Fruit fly (Drosophila melanogaster) whole organism, embryonic: ENCODE results near the gene CG17032.

Experiments
- B-H1 ChIP-seq: fragments of 200-800 bp; sonication (Bioruptor generic); IDR thresholded peaks from 3 replicates; pipeline ENCODE4 v1.3.6; 2022; ENCODE audit warnings: missing biosample characterization, missing genetic modification characterization
- Bteb2 ChIP-seq: fragments of 200-800 bp; sonication (Bioruptor generic); optimal IDR thresholded peaks from 2 replicates; lab custom pipeline; 2016; ENCODE audit warnings: missing biosample characterization, missing genetic modification characterization
- CG10959 ChIP-seq: fragments of 200-800 bp; sonication (Bioruptor generic); IDR thresholded peaks from 2 replicates; pipeline ENCODE4 v1.3.6; 2022; ENCODE audit warnings: missing biosample characterization, missing genetic modification characterization
- CG12236 ChIP-seq: fragments of 200-800 bp; sonication (Bioruptor generic); optimal IDR thresholded peaks from 2 replicates; lab custom pipeline; 2016; ENCODE audit warnings: missing biosample characterization, missing genetic modification characterization
- CG1233 ChIP-seq: fragments of 200-800 bp; sonication (Bioruptor generic); optimal IDR thresholded peaks from 4 replicates; lab custom pipeline; 2018; ENCODE audit warnings: missing biosample characterization, mild to moderate bottlenecking, missing genetic modification characterization
- CG12659 ChIP-seq: fragments of 200-800 bp; sonication (Bioruptor generic); optimal IDR thresholded peaks from 3 replicates; lab custom pipeline; 2017; ENCODE audit warnings: mild to moderate bottlenecking, missing biosample characterization, missing genetic modification reagents, missing genetic modification characterization
- CG15514 ChIP-seq: fragments of 200-800 bp; sonication (Bioruptor generic); optimal IDR thresholded peaks from 3 replicates; lab custom pipeline; 2017; ENCODE audit warnings: missing biosample characterization, missing genetic modification characterization, mild to moderate bottlenecking, moderate library complexity, missing genetic modification reagents
- CG17186 ChIP-seq: fragments of 200-800 bp; sonication (Bioruptor generic); optimal IDR thresholded peaks from 3 replicates; lab custom pipeline; 2017; ENCODE audit warnings: missing biosample characterization, missing genetic modification reagents, missing genetic modification characterization
- CG17385 ChIP-seq: fragments of 200-800 bp; sonication (Bioruptor generic); optimal IDR thresholded peaks from 3 replicates; lab custom pipeline; 2018; ENCODE audit warnings: missing biosample characterization, mild to moderate bottlenecking, missing genetic modification characterization
- CG17829 ChIP-seq: fragments of 200-800 bp; optimal IDR thresholded peaks from 2 replicates; lab custom pipeline; 2019; ENCODE audit warnings: missing biosample characterization, mild to moderate bottlenecking, missing genetic modification characterization, moderate library complexity
- CG18764 ChIP-seq: fragments of 200-800 bp; sonication (Bioruptor generic); optimal IDR thresholded peaks from 3 replicates; lab custom pipeline; 2016; ENCODE audit warnings: missing biosample characterization, missing genetic modification characterization
- CG2116 ChIP-seq: fragments of 200-800 bp; sonication (Bioruptor generic); optimal IDR thresholded peaks from 3 replicates; lab custom pipeline; 2018; ENCODE audit warnings: missing biosample characterization, mild to moderate bottlenecking, missing genetic modification characterization
- CG2678 ChIP-seq: fragments of 200-800 bp; sonication (Bioruptor generic); optimal IDR thresholded peaks from 3 replicates; lab custom pipeline; 2019; ENCODE audit warnings: missing biosample characterization, mild to moderate bottlenecking, missing genetic modification characterization, moderate library complexity
- CG31224 ChIP-seq: fragments of 200-800 bp; sonication (Bioruptor generic); IDR thresholded peaks from 2 replicates; pipeline ENCODE4 v1.3.6; 2022; ENCODE audit warnings: missing biosample characterization, missing genetic modification characterization
- CG33213 ChIP-seq: fragments of 200-800 bp; sonication (Bioruptor generic); optimal IDR thresholded peaks from 3 replicates; lab custom pipeline; 2016; ENCODE audit warnings: missing biosample characterization, missing genetic modification characterization
- CG3407 ChIP-seq: fragments of 200-800 bp; sonication (Bioruptor generic); optimal IDR thresholded peaks from 2 replicates; lab custom pipeline; 2018; ENCODE audit warnings: missing biosample characterization, mild to moderate bottlenecking, missing genetic modification characterization
- CG34224 ChIP-seq: fragments of 200-800 bp; sonication (Bioruptor generic); IDR thresholded peaks from 3 replicates; pipeline ENCODE4 v1.3.6; 2022; ENCODE audit warnings: missing biosample characterization, missing genetic modification characterization; ENCODE audit not compliant: partially characterized antibody
- CG34376 ChIP-seq: fragments of 200-800 bp; sonication (Bioruptor generic); optimal IDR thresholded peaks from 2 replicates; lab custom pipeline; 2018; ENCODE audit warnings: missing biosample characterization, mild to moderate bottlenecking, missing genetic modification characterization
- CG4617 ChIP-seq: fragments of 200-800 bp; sonication (Bioruptor generic); optimal IDR thresholded peaks from 3 replicates; lab custom pipeline; 2016; ENCODE audit warnings: missing biosample characterization, missing genetic modification characterization, borderline replicate concordance
- CG4854 ChIP-seq: fragments of 200-800 bp; sonication (Bioruptor generic); optimal IDR thresholded peaks from 2 replicates; lab custom pipeline; 2016; ENCODE audit warnings: missing biosample characterization, missing genetic modification characterization, inconsistent platforms
- CG6272 ChIP-seq: fragments of 200-800 bp; sonication (Bioruptor generic); IDR thresholded peaks from 2 replicates; pipeline ENCODE4 v1.3.6; 2022; ENCODE audit warnings: missing biosample characterization, missing genetic modification characterization
- CG8765 ChIP-seq: fragments of 200-800 bp; sonication (Bioruptor generic); IDR thresholded peaks from 2 replicates; pipeline ENCODE4 v1.3.6; 2022; ENCODE audit warnings: missing biosample characterization, missing genetic modification characterization
- CG9609 ChIP-seq: fragments of 200-800 bp; sonication (Bioruptor generic); optimal IDR thresholded peaks from 3 replicates; lab custom pipeline; 2016; ENCODE audit warnings: missing biosample characterization, missing genetic modification characterization
- CG9727 ChIP-seq: fragments of 200-800 bp; sonication (Bioruptor generic); optimal IDR thresholded peaks from 3 replicates; lab custom pipeline; 2017; ENCODE audit warnings: missing biosample characterization, mild to moderate bottlenecking, missing genetic modification characterization
- Doc3 ChIP-seq: fragments of 200-800 bp; sonication (Bioruptor generic); IDR thresholded peaks from 3 replicates; pipeline ENCODE4 v1.3.6; 2022; ENCODE audit warnings: missing biosample characterization, missing genetic modification characterization; ENCODE audit not compliant: partially characterized antibody
- E2f2 ChIP-seq: fragments of 200-800 bp; sonication (Bioruptor generic); IDR thresholded peaks from 2 replicates; pipeline ENCODE4 v1.3.6; 2022; ENCODE audit warnings: missing biosample characterization, missing genetic modification characterization
- Ets97D ChIP-seq: fragments of 200-800 bp; sonication (Bioruptor generic); optimal IDR thresholded peaks from 3 replicates; lab custom pipeline; 2016; ENCODE audit warnings: missing biosample characterization, missing genetic modification characterization
- Hmr ChIP-seq: fragments of 200-800 bp; sonication (Bioruptor generic); optimal IDR thresholded peaks from 3 replicates; lab custom pipeline; 2017; ENCODE audit warnings: mild to moderate bottlenecking, missing biosample characterization, missing genetic modification reagents, missing genetic modification characterization
- Hsf ChIP-seq: fragments of 200-800 bp; sonication (Bioruptor generic); optimal IDR thresholded peaks from 3 replicates; lab custom pipeline; 2016; ENCODE audit warnings: missing biosample characterization, missing genetic modification characterization
- Lpt ChIP-seq: fragments of >200 bp; optimal IDR thresholded peaks from 2 replicates; lab custom pipeline; 2018; ENCODE audit warnings: missing biosample characterization, missing genetic modification characterization
- Meics ChIP-seq: fragments of 200-800 bp; sonication (Bioruptor generic); optimal IDR thresholded peaks from 2 replicates; lab custom pipeline; 2017; ENCODE audit warnings: missing biosample characterization, mild to moderate bottlenecking, missing genetic modification characterization
- Usf ChIP-seq: fragments of 200-800 bp; sonication (Bioruptor generic); optimal IDR thresholded peaks from 2 replicates; lab custom pipeline; 2017; ENCODE audit warnings: missing genotype, missing biosample characterization, missing genetic modification characterization
- Xrp1 ChIP-seq: fragments of 200-800 bp; sonication (Bioruptor generic); IDR thresholded peaks from 2 replicates; pipeline ENCODE4 v1.3.6; 2022; ENCODE audit warnings: missing biosample characterization, missing genetic modification characterization
- az2 ChIP-seq: fragments of 200-800 bp; sonication (Bioruptor generic); optimal IDR thresholded peaks from 3 replicates; lab custom pipeline; 2016; ENCODE audit warnings: missing biosample characterization, missing genetic modification characterization
- dimm ChIP-seq: fragments of 200-800 bp; sonication (Bioruptor generic); IDR thresholded peaks from 2 replicates; pipeline ENCODE4 v1.3.6; 2022; ENCODE audit warnings: missing biosample characterization, missing genetic modification characterization
- en ChIP-seq: fragments of 200-800 bp; sonication (Bioruptor generic); optimal IDR thresholded peaks from 2 replicates; lab custom pipeline; 2016; ENCODE audit warnings: missing biosample characterization, missing genetic modification characterization
- fd102C ChIP-seq: fragments of 200-800 bp; sonication (Bioruptor generic); optimal IDR thresholded peaks from 2 replicates; lab custom pipeline; 2018; ENCODE audit warnings: missing biosample characterization, mild to moderate bottlenecking, missing genetic modification characterization, moderate library complexity
- grn ChIP-seq: fragments of 200-800 bp; sonication (Bioruptor generic); optimal IDR thresholded peaks from 3 replicates; lab custom pipeline; 2017; ENCODE audit warnings: missing biosample characterization, missing genetic modification characterization
- gsb ChIP-seq: fragments of 200-800 bp; sonication (Bioruptor generic); IDR thresholded peaks from 2 replicates; pipeline ENCODE4 v1.3.6; 2022; ENCODE audit warnings: missing biosample characterization, missing genetic modification characterization
- insv ChIP-seq, 2 experiments: fragments of 200-800 bp; sonication (Bioruptor generic); optimal IDR thresholded peaks; 3 replicates each; lab custom pipeline; 2016 to 2018; ENCODE audit warnings: missing biosample characterization in 2 of 2, missing genetic modification characterization in 2 of 2
- lab ChIP-seq: fragments of 200-800 bp; sonication (Bioruptor generic); optimal IDR thresholded peaks from 3 replicates; lab custom pipeline; 2017; ENCODE audit warnings: missing biosample characterization, missing genetic modification characterization, mild to moderate bottlenecking, moderate library complexity, missing genetic modification reagents
- lola ChIP-seq, 3 experiments: fragments of >200 bp in 2 of 3; fragments of 200-800 bp in 1 of 3; sonication (Bioruptor generic) in 1 of 3; optimal IDR thresholded peaks; 2 replicates each; lab custom pipeline; 2017 to 2019; ENCODE audit warnings: missing biosample characterization in 3 of 3, missing genetic modification characterization in 3 of 3, mild to moderate bottlenecking in 1 of 3, moderate library complexity in 1 of 3
- peb ChIP-seq: fragments of 200-800 bp; sonication (Bioruptor generic); IDR thresholded peaks from 2 replicates; pipeline ENCODE4 v1.3.6; 2022; ENCODE audit warnings: missing biosample characterization, missing genetic modification characterization
- sens-2 ChIP-seq: fragments of 200-800 bp; sonication (Bioruptor generic); IDR thresholded peaks from 2 replicates; pipeline ENCODE4 v1.3.6; 2022; ENCODE audit warnings: missing biosample characterization, missing genetic modification characterization
- sima ChIP-seq: fragments of 200-800 bp; sonication (Bioruptor generic); optimal IDR thresholded peaks from 2 replicates; lab custom pipeline; 2016; ENCODE audit warnings: missing biosample characterization, missing genetic modification characterization
- sisA ChIP-seq: fragments of 200-800 bp; sonication (Bioruptor generic); IDR thresholded peaks from 2 replicates; pipeline ENCODE4 v1.3.6; 2022; ENCODE audit warnings: missing biosample characterization, missing genetic modification characterization
- sug ChIP-seq: fragments of 200-800 bp; optimal IDR thresholded peaks from 2 replicates; lab custom pipeline; 2019; ENCODE audit warnings: missing biosample characterization, mild to moderate bottlenecking, missing genetic modification characterization, moderate library complexity
- tio ChIP-seq: fragments of 200-800 bp; sonication (Bioruptor generic); optimal IDR thresholded peaks from 2 replicates; lab custom pipeline; 2017; ENCODE audit warnings: missing biosample characterization, missing genetic modification characterization, inconsistent platforms
- vfl ChIP-seq: fragments of 200-800 bp; sonication (Bioruptor generic); optimal IDR thresholded peaks from 2 replicates; lab custom pipeline; 2016; ENCODE audit warnings: missing biosample characterization, missing genetic modification characterization
- zf30C ChIP-seq: fragments of 200-800 bp; sonication (Bioruptor generic); optimal IDR thresholded peaks from 3 replicates; lab custom pipeline; 2018; ENCODE audit warnings: missing biosample characterization, mild to moderate bottlenecking, missing genetic modification characterization
- zfh1 ChIP-seq: fragments of 200-800 bp; sonication (Bioruptor generic); IDR thresholded peaks from 3 replicates; pipeline ENCODE4 v1.3.6; 2022; ENCODE audit warnings: missing biosample characterization, missing genetic modification characterization

The CG17032 gene

DNA sequence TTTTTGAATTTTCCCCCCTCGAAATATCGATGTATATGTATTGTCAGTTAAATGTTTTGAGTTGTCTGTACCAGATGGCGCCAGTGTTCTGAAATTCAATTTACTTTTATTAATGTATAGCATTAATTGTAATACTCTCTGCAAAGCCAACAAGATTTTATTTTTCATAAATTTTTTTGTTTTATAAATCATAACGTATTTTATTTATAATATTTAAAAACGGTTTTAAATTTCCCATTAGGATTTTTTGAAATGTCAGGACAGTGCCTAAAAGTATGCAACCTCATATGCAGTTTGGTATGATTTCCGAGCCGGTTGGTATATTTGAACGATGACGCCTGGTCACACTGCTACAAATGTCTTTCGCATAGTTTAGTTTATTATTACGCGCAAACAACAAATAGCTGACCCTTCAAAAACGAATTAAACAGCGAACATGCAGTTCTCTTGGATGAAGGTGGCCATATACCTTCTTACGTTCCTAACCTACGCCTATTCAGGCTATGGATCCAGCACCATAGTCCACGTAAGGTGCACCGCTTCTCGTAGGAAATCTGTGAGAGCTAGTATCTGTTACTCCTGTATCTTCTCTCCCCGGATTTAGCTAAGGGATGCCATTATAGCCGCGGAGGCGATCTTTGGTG, 3.7 kb upstream of the CG17032 start, which contains the start of the genes Pka-C3 and GXIVsPLA2 (continued):
- no peak for TF ChIP-seq sima (GFP tag; lab: Kevin White, UChicago)
- TF ChIP-seq Doc3: no peak
- no peak for TF ChIP-seq CG31224
- TF ChIP-seq CG3407: no peak
- no peak for TF ChIP-seq CG17186 (GFP tag; lab: Kevin White, UChicago)
- TF ChIP-seq Bteb2 (GFP tag; lab: Kevin White, UChicago): no peak
- no peak for TF ChIP-seq fd102C
- TF ChIP-seq Meics: peak; percentile 5
- TF ChIP-seq lola (GFP tag; optimal IDR thresholded peaks at IDR 0.05; lab: Kevin White, UChicago): no peak
- TF ChIP-seq CG4617 (GFP tag; lab: Kevin White, UChicago): peak; percentile 33
- TF ChIP-seq peb (GFP tag; lab: Robert Waterston, UW): no peak
- TF ChIP-seq sens-2 (GFP tag; lab: Robert Waterston, UW): no peak
- TF ChIP-seq Hsf (GFP tag; lab: Kevin White, UChicago): no peak
- peak; percentile 1 for TF ChIP-seq CG18764 (GFP tag; lab: Kevin White, UChicago)
- TF ChIP-seq zf30C (GFP tag; lab: Kevin White, UChicago): no peak
- peak; percentile 30 for TF ChIP-seq CG2678 (tag; lab: Kevin White, UChicago)
- TF ChIP-seq gsb (GFP tag; lab: Robert Waterston, UW): no peak
- TF ChIP-seq CG8765: no peak
- no peak for TF ChIP-seq CG6272 (GFP tag; lab: Robert Waterston, UW)
- TF ChIP-seq grn: no peak
- TF ChIP-seq Ets97D (GFP tag; lab: Kevin White, UChicago): peak; percentile 25
- no peak for TF ChIP-seq zfh1 (GFP tag; lab: Robert Waterston, UW)
- peak; percentile 55 for TF ChIP-seq CG2116 (GFP tag; lab: Kevin White, UChicago)
- no peak for TF ChIP-seq Usf (GFP tag; lab: Kevin White, UChicago)
- no peak for TF ChIP-seq CG10959
- no peak for TF ChIP-seq insv (GFP tag; optimal IDR thresholded peaks at IDR 0.05; lab: Kevin White, UChicago)
- peak; percentile 27 for TF ChIP-seq sug (tag; lab: Kevin White, UChicago)
- TF ChIP-seq CG9609: no peak
- TF ChIP-seq tio: no peak
- no peak for TF ChIP-seq Lpt (GFP tag; lab: Kevin White, UChicago)
- TF ChIP-seq CG17829: peak; percentile 45
- no peak for TF ChIP-seq CG9727
- TF ChIP-seq en (GFP tag; lab: Kevin White, UChicago): no peak
- TF ChIP-seq vfl: no peak
- TF ChIP-seq CG17385 (GFP tag; lab: Kevin White, UChicago): no peak
- no peak for TF ChIP-seq CG12236 (GFP tag; lab: Kevin White, UChicago)

- TF ChIP-seq az2 (GFP tag; lab: Kevin White, UChicago) (peak; percentile 36), CG15514 (peak; percentile 66), CG34224 (GFP tag; lab: Robert Waterston, UW) (peak; percentile 40; the same call in 2 of the 3 replicates), CG12659 (GFP tag; lab: Kevin White, UChicago) (peak; percentile 63), B-H1 (GFP tag; lab: Robert Waterston, UW) (peak; percentile 24; the same call in 1 of the 3 replicates), Hmr (GFP tag; lab: Kevin White, UChicago) (peak; percentile 57), dimm (no peak), CG34376 (GFP tag; lab: Kevin White, UChicago) (peak; percentile 67), Xrp1 (GFP tag; lab: Robert Waterston, UW) (peak; percentile 65), sisA (GFP tag; lab: Robert Waterston, UW) (0 out of 2 replicates have a peak, but pooled peaks have one; percentile 25), E2f2 (GFP tag; lab: Robert Waterston, UW) (peak; percentile 35; the same call in 1 of the 2 replicates), gsb (GFP tag; lab: Robert Waterston, UW) (0 out of 2 replicates have a peak, but pooled peaks have one; percentile 24), CG17385 (GFP tag; lab: Kevin White, UChicago) (peak; percentile 62), CG33213 (GFP tag; lab: Kevin White, UChicago) (peak; percentile 51), CG1233 (GFP tag; lab: Kevin White, UChicago) (peak; percentile 50), CG4854 (GFP tag; lab: Kevin White, UChicago) (peak; percentile 31), lab (GFP tag; lab: Kevin White, UChicago) (peak; percentile 73)
Measured at dm6 chr3L:15956448-15957010, 2.1 kb upstream of the CG17032 start, which contains the start of gene elgi. elgi (plus strand) TSS chr3L:15956550.
